Worm (Caenorhabditis elegans) whole organism, young adult: ENCODE data around the gene B0034.1.
A peak's percentile ranks its signal among the peaks of the same experiment; 100 is the strongest.

Experiments
- B0336.3 ChIP-seq: fragments of 200-800 bp; sonication (Bioruptor generic); IDR thresholded peaks from 2 replicates; pipeline ENCODE4 v1.3.6; 2022; ENCODE audit warnings: missing genetic modification characterization, missing compliant biosample characterization
- F49E8.2 ChIP-seq: sonication (generic microtip); optimal IDR thresholded peaks from 3 replicates; lab custom pipeline; 2017; ENCODE audit warnings: missing genetic modification characterization, mild to moderate bottlenecking, missing compliant biosample characterization, antibody characterized with exemption, moderate library complexity; ENCODE audit not compliant: insufficient read depth
- F52B5.7 ChIP-seq: sonication (generic microtip); optimal IDR thresholded peaks from 2 replicates; lab custom pipeline; 2016; ENCODE audit warnings: mild to moderate bottlenecking, missing genetic modification characterization, missing compliant biosample characterization
- F55B11.4 ChIP-seq: sonication (generic microtip); optimal IDR thresholded peaks from 2 replicates; lab custom pipeline; 2016; ENCODE audit warnings: missing compliant biosample characterization, missing genetic modification characterization, borderline replicate concordance; ENCODE audit not compliant: insufficient read depth
- F57A8.1 ChIP-seq: fragments of 200-800 bp; sonication (Bioruptor generic); optimal IDR thresholded peaks from 2 replicates; lab custom pipeline; 2018; ENCODE audit warnings: mild to moderate bottlenecking, missing genetic modification characterization, moderate library complexity, missing compliant biosample characterization
- K12H6.12 ChIP-seq: fragments of 200-800 bp; sonication (Bioruptor generic); optimal IDR thresholded peaks from 2 replicates; lab custom pipeline; 2018; ENCODE audit warnings: mild to moderate bottlenecking, missing genetic modification characterization, missing compliant biosample characterization
- T26A5.8 ChIP-seq: sonication (generic microtip); optimal IDR thresholded peaks from 2 replicates; lab custom pipeline; 2016; ENCODE audit warnings: missing genetic modification characterization, missing compliant biosample characterization
- Y95B8A.8 ChIP-seq: fragments of 200-800 bp; sonication (Bioruptor generic); IDR thresholded peaks from 2 replicates; pipeline ENCODE4 v1.3.6; 2022; ENCODE audit warnings: missing genetic modification reagents, missing genetic modification characterization, missing compliant biosample characterization
- aptf-3 ChIP-seq: fragments of 200-800 bp; sonication (Bioruptor generic); IDR thresholded peaks from 2 replicates; pipeline ENCODE4 v1.3.6; 2022; ENCODE audit warnings: missing genetic modification characterization, missing compliant biosample characterization
- athp-1 ChIP-seq: sonication (generic microtip); optimal IDR thresholded peaks from 2 replicates; lab custom pipeline; 2017; ENCODE audit warnings: mild to moderate bottlenecking, missing genetic modification characterization, missing compliant biosample characterization
- bed-1 ChIP-seq: fragments of 200-800 bp; sonication (Bioruptor generic); IDR thresholded peaks from 2 replicates; pipeline ENCODE4 v1.3.6; 2022; ENCODE audit warnings: missing genetic modification reagents, missing genetic modification characterization, missing compliant biosample characterization
- cebp-1 ChIP-seq, 2 experiments: fragments of 200-800 bp in 1 of 2; sonication (Bioruptor generic) in 1 of 2; sonication (generic microtip) in 1 of 2; IDR thresholded peaks in 1 of 2; optimal IDR thresholded peaks in 1 of 2; 2 replicates each; pipeline versions ENCODE4 v1.3.6 to Lab custom; 2017 to 2022; ENCODE audit warnings: missing compliant biosample characterization in 2 of 2, missing genetic modification characterization in 2 of 2, mild to moderate bottlenecking in 1 of 2, missing genetic modification reagents in 1 of 2, moderate library complexity in 1 of 2
- chd-7 ChIP-seq: sonication (generic microtip); optimal IDR thresholded peaks from 2 replicates; lab custom pipeline; 2016; ENCODE audit warnings: mild to moderate bottlenecking, missing genetic modification characterization, moderate library complexity, missing compliant biosample characterization
- die-1 ChIP-seq: sonication (generic microtip); optimal IDR thresholded peaks from 2 replicates; lab custom pipeline; 2016; ENCODE audit warnings: missing genotype, mild to moderate bottlenecking, missing genetic modification characterization, missing compliant biosample characterization
- dox-1 ChIP-seq: fragments of 200-800 bp; sonication (Bioruptor generic); IDR thresholded peaks from 2 replicates; pipeline ENCODE4 v1.3.6; 2022; ENCODE audit warnings: missing genetic modification reagents, missing genetic modification characterization, missing compliant biosample characterization
- dpff-1 ChIP-seq: sonication (generic microtip); optimal IDR thresholded peaks from 2 replicates; lab custom pipeline; 2017; ENCODE audit warnings: mild to moderate bottlenecking, missing genetic modification characterization, missing compliant biosample characterization
- dpl-1 ChIP-seq: fragments of 150-350 bp; optimal IDR thresholded peaks from 2 replicates; lab custom pipeline; 2014; ENCODE audit warnings: missing biosample characterization, missing genetic modification reagents, missing genetic modification characterization
- efl-1 ChIP-seq: fragments of 150-350 bp; optimal IDR thresholded peaks from 2 replicates; lab custom pipeline; 2014; ENCODE audit warnings: missing biosample characterization, missing genetic modification reagents, missing genetic modification characterization
- egl-18 ChIP-seq: fragments of 200-800 bp; sonication (Bioruptor generic); IDR thresholded peaks from 2 replicates; pipeline ENCODE4 v1.3.6; 2022; ENCODE audit warnings: missing genetic modification reagents, missing genetic modification characterization, missing compliant biosample characterization
- ets-4 ChIP-seq: fragments of 200-800 bp; sonication (Bioruptor generic); optimal IDR thresholded peaks from 2 replicates; lab custom pipeline; 2018; ENCODE audit warnings: mild to moderate bottlenecking, missing genetic modification characterization, missing compliant biosample characterization
- him-1 ChIP-seq: sonication (generic microtip); optimal IDR thresholded peaks from 2 replicates; lab custom pipeline; 2016; ENCODE audit warnings: missing genotype, missing genetic modification reagents, missing genetic modification characterization, missing compliant biosample characterization
- hlh-12 ChIP-seq: sonication (generic microtip); optimal IDR thresholded peaks from 2 replicates; lab custom pipeline; 2016; ENCODE audit warnings: missing genetic modification characterization, missing compliant biosample characterization
- hmg-1.2 ChIP-seq: fragments of 200-800 bp; sonication (Bioruptor generic); IDR thresholded peaks from 2 replicates; pipeline ENCODE4 v1.3.6; 2022; ENCODE audit warnings: missing genetic modification reagents, missing genetic modification characterization, missing compliant biosample characterization
- hrde-1 ChIP-seq: sonication (generic microtip); optimal IDR thresholded peaks from 2 replicates; lab custom pipeline; 2016; ENCODE audit warnings: missing genetic modification characterization, mild to moderate bottlenecking, missing compliant biosample characterization, moderate library complexity, missing genotype, missing genetic modification reagents, borderline replicate concordance
- hsf-1 ChIP-seq: fragments of 200-800 bp; sonication (Bioruptor generic); IDR thresholded peaks from 2 replicates; pipeline ENCODE4 v1.3.6; 2022; ENCODE audit warnings: missing genetic modification reagents, missing genetic modification characterization, missing compliant biosample characterization
- lag-1 ChIP-seq: fragments of 200-800 bp; sonication (Bioruptor generic); IDR thresholded peaks from 2 replicates; pipeline ENCODE4 v1.3.6; 2022; ENCODE audit warnings: missing genetic modification reagents, missing genetic modification characterization, missing compliant biosample characterization
- lin-35 ChIP-seq, 3 experiments: fragments of 150-350 bp in 2 of 3; sonication (generic microtip) in 1 of 3; optimal IDR thresholded peaks; 2 replicates each; lab custom pipeline; 2014 to 2018; ENCODE audit warnings: missing biosample characterization in 3 of 3, missing genetic modification characterization in 3 of 3, missing genetic modification reagents in 3 of 3
- madf-10 ChIP-seq: sonication (generic microtip); optimal IDR thresholded peaks from 2 replicates; lab custom pipeline; 2016; ENCODE audit warnings: mild to moderate bottlenecking, missing genetic modification characterization, missing compliant biosample characterization
- madf-8 ChIP-seq: fragments of 200-800 bp; sonication (Bioruptor generic); conservative IDR thresholded peaks from 2 replicates; pipeline ENCODE4 v1.3.6; 2022; ENCODE audit warnings: missing genetic modification reagents, missing genetic modification characterization, missing compliant biosample characterization
- mes-4 ChIP-seq: sonication (generic microtip); optimal IDR thresholded peaks from 2 replicates; lab custom pipeline; 2016; ENCODE audit warnings: missing genotype, missing genetic modification characterization, missing compliant biosample characterization
- nfya-1 ChIP-seq: sonication (generic microtip); optimal IDR thresholded peaks from 2 replicates; lab custom pipeline; 2017; ENCODE audit warnings: antibody characterized with exemption, missing compliant biosample characterization, missing genetic modification characterization, borderline replicate concordance; ENCODE audit not compliant: insufficient read depth
- nfyb-1 ChIP-seq: fragments of 200-800 bp; sonication (Bioruptor generic); IDR thresholded peaks from 2 replicates; pipeline ENCODE4 v1.3.6; 2022; ENCODE audit warnings: missing genetic modification reagents, missing genetic modification characterization, missing compliant biosample characterization
- pbrm-1 ChIP-seq: fragments of 200-800 bp; sonication (Bioruptor generic); IDR thresholded peaks from 2 replicates; pipeline ENCODE4 v1.3.6; 2022; ENCODE audit warnings: missing genetic modification reagents, missing genetic modification characterization, missing compliant biosample characterization
- rpc-1 ChIP-seq, 2 experiments: fragments of 150-350 bp in 1 of 2; sonication (generic microtip) in 1 of 2; optimal IDR thresholded peaks; 2 replicates each; lab custom pipeline; 2014 to 2018; ENCODE audit warnings: missing biosample characterization in 1 of 2, missing genetic modification characterization in 1 of 2, missing genetic modification reagents in 1 of 2, missing genotype in 1 of 2
- snpc-1.3 ChIP-seq: sonication (generic microtip); optimal IDR thresholded peaks from 2 replicates; lab custom pipeline; 2017; ENCODE audit warnings: missing genetic modification characterization, mild to moderate bottlenecking, missing compliant biosample characterization, antibody characterized with exemption, moderate library complexity, missing genotype, missing genetic modification reagents; ENCODE audit not compliant: insufficient read depth
- snpc-4 ChIP-seq, 5 experiments: fragments of 150-350 bp in 1 of 5; sonication (generic microtip) in 4 of 5; optimal IDR thresholded peaks; 2 replicates each; lab custom pipeline; 2014 to 2018; ENCODE audit warnings: missing genetic modification characterization in 5 of 5, missing biosample characterization in 3 of 5, antibody characterized with exemption in 2 of 5, mild to moderate bottlenecking in 2 of 5, missing compliant biosample characterization in 2 of 5, missing genotype in 2 of 5, moderate library complexity in 2 of 5, missing genetic modification reagents in 1 of 5
- somi-1 ChIP-seq: fragments of 200-800 bp; sonication (Bioruptor generic); optimal IDR thresholded peaks from 2 replicates; lab custom pipeline; 2018; ENCODE audit warnings: mild to moderate bottlenecking, missing genetic modification characterization, missing compliant biosample characterization
- tbp1 ChIP-seq: fragments of 200-800 bp; sonication (Bioruptor generic); optimal IDR thresholded peaks from 2 replicates; lab custom pipeline; 2018; ENCODE audit warnings: mild to moderate bottlenecking, missing genetic modification characterization, missing compliant biosample characterization
- tbx-9 ChIP-seq: sonication (generic microtip); optimal IDR thresholded peaks from 2 replicates; lab custom pipeline; 2016; ENCODE audit warnings: borderline replicate concordance, missing genetic modification characterization, inconsistent platforms, missing compliant biosample characterization
- tlf-1 ChIP-seq: fragments of 200-800 bp; sonication (Bioruptor generic); optimal IDR thresholded peaks from 2 replicates; lab custom pipeline; 2018; ENCODE audit warnings: mild to moderate bottlenecking, missing genetic modification characterization, missing compliant biosample characterization
- zfh-2 ChIP-seq: fragments of 200-800 bp; sonication (Bioruptor generic); conservative IDR thresholded peaks from 2 replicates; pipeline ENCODE4 v1.3.6; 2022; ENCODE audit warnings: missing genetic modification reagents, missing genetic modification characterization, missing compliant biosample characterization
- ztf-25 ChIP-seq: fragments of 200-800 bp; sonication (Bioruptor generic); IDR thresholded peaks from 2 replicates; pipeline ENCODE4 v1.3.6; 2022; ENCODE audit warnings: missing genetic modification reagents, missing genetic modification characterization, missing compliant biosample characterization
- ztf-6 ChIP-seq: fragments of 200-800 bp; sonication (Bioruptor generic); IDR thresholded peaks from 2 replicates; pipeline ENCODE4 v1.3.6; 2022; ENCODE audit warnings: missing genetic modification reagents, missing genetic modification characterization, missing compliant biosample characterization

B0034.1 gene

ce11 chrII:5945818-5946217 lies 22.3 kb upstream of the B0034.1 start:
- TF ChIP-seq hlh-12 (tag; lab: Kevin White, UChicago) (no peak), zfh-2 (GFP tag; lab: Robert Waterston, UW) (no peak), him-1 (no peak), hrde-1 (no peak), snpc-1.3 (no peak), F52B5.7 (tag; lab: Kevin White, UChicago) (no peak), pbrm-1 (GFP tag; lab: Robert Waterston, UW) (no peak), dpl-1 (GFP tag; lab: Kevin White, UChicago) (no peak), B0336.3 (GFP tag; lab: Robert Waterston, UW) (no peak), aptf-3 (GFP tag; lab: Robert Waterston, UW) (no peak), lag-1 (no peak), mes-4 (no peak), tlf-1 (no peak), hsf-1 (GFP tag; lab: Robert Waterston, UW) (no peak)
- TF ChIP-seq, all 124 proteins: peak for 0

ce11 chrII:5946438-5946837 lies 21.7 kb upstream of the B0034.1 start:
- TF ChIP-seq rpc-1 (optimal IDR thresholded peaks at IDR 0.05; lab: Kevin White, UChicago) (no peak), rpc-1 (tag; optimal IDR thresholded peaks at IDR 0.05; lab: Kevin White, UChicago) (no peak), Y95B8A.8 (GFP tag; lab: Robert Waterston, UW) (no peak), nfya-1 (tag; lab: Kevin White, UChicago) (no peak), nfyb-1 (GFP tag; lab: Robert Waterston, UW) (no peak), chd-7 (tag; lab: Kevin White, UChicago) (no peak), lin-35 (GFP tag; optimal IDR thresholded peaks at IDR 0.05; lab: Kevin White, UChicago) (no peak), B0336.3 (GFP tag; lab: Robert Waterston, UW) (no peak), ets-4 (GFP tag; lab: Kevin White, UChicago) (no peak), dpff-1 (no peak), F57A8.1 (GFP tag; lab: Kevin White, UChicago) (no peak), egl-18 (GFP tag; lab: Robert Waterston, UW) (no peak), efl-1 (GFP tag; lab: Kevin White, UChicago) (no peak), die-1 (tag; lab: Kevin White, UChicago) (no peak), somi-1 (GFP tag; lab: Kevin White, UChicago) (no peak), ztf-25 (GFP tag; lab: Robert Waterston, UW) (no peak)

ce11 chrII:5948681-5949080 lies 19.5 kb upstream of the B0034.1 start:
- TF ChIP-seq ztf-6 (GFP tag; lab: Robert Waterston, UW) = no peak
- no peak for TF ChIP-seq B0336.3 (GFP tag; lab: Robert Waterston, UW)
- 0 out of 2 replicates have a peak, but pooled peaks have one; percentile 26 for TF ChIP-seq dox-1 (GFP tag; lab: Robert Waterston, UW)
- TF ChIP-seq cebp-1 (GFP tag; IDR thresholded peaks at IDR 0.05; lab: Robert Waterston, UW) = no peak
- peak; percentile 27 for TF ChIP-seq cebp-1 (tag; optimal IDR thresholded peaks at IDR 0.05; lab: Kevin White, UChicago)
- TF ChIP-seq him-1 = no peak
- TF ChIP-seq hrde-1 = no peak
- TF ChIP-seq hmg-1.2 = peak; percentile 25; the same call in 1 of the 2 replicates
- no peak for TF ChIP-seq madf-8 (GFP tag; lab: Robert Waterston, UW)
- TF ChIP-seq F55B11.4 = no peak
- no peak for TF ChIP-seq snpc-4 (GFP tag; optimal IDR thresholded peaks at IDR 0.05; lab: Kevin White, UChicago)
- peak in 1 of 4 experiments; percentile 5 for TF ChIP-seq snpc-4 (tag; optimal IDR thresholded peaks at IDR 0.05; lab: Kevin White, UChicago)
- no peak for TF ChIP-seq F49E8.2 (tag; lab: Kevin White, UChicago)
- TF ChIP-seq bed-1 (GFP tag; lab: Robert Waterston, UW) = no peak
- TF ChIP-seq tbx-9 (tag; lab: Kevin White, UChicago) = no peak
- peak; percentile 86 for TF ChIP-seq zfh-2 (GFP tag; lab: Robert Waterston, UW)
- TF ChIP-seq tlf-1 = no peak
- TF ChIP-seq ets-4 (GFP tag; lab: Kevin White, UChicago) = no peak
- no peak for TF ChIP-seq madf-10 (tag; lab: Kevin White, UChicago)
- no peak for TF ChIP-seq nfyb-1 (GFP tag; lab: Robert Waterston, UW)
- no peak for TF ChIP-seq tbp1 (GFP tag; lab: Kevin White, UChicago)
- TF ChIP-seq K12H6.12 (tag; lab: Kevin White, UChicago) = no peak
- TF ChIP-seq athp-1 (tag; lab: Kevin White, UChicago) = no peak
- no peak for TF ChIP-seq T26A5.8 (tag; lab: Kevin White, UChicago)
